Fruit fly (Drosophila melanogaster): ENCODE measurements around the gene comt.

Gene comt

dm6 chrX:13253062-13253724 lies 5.6 kb upstream of the comt start (continued):
- TF ChIP-seq CG7745 (tag; optimal IDR thresholded peaks at IDR 0.05) (no peak), oc (tag; optimal IDR thresholded peaks at IDR 0.05) (no peak), CG30020 (tag; optimal IDR thresholded peaks at IDR 0.05) (no peak), YL-1 (GFP tag; optimal IDR thresholded peaks at IDR 0.05) (no peak), ind (GFP tag; optimal IDR thresholded peaks at IDR 0.05) (peak; percentile 40), H2.0 (GFP tag; IDR thresholded peaks at IDR 0.05) (peak; percentile 61), kay (GFP tag; optimal IDR thresholded peaks at IDR 0.05) (no peak), Fer2 (tag; optimal IDR thresholded peaks at IDR 0.05) (no peak), cato (GFP tag; optimal IDR thresholded peaks at IDR 0.05; ENCODE audit: borderline replicate concordance) (peak; percentile 0), Dref (GFP tag; IDR thresholded peaks at IDR 0.05) (no peak), HLH4C (GFP tag; IDR thresholded peaks at IDR 0.05; ENCODE audit: partially characterized antibody) (no peak), CG31365 (tag; optimal IDR thresholded peaks at IDR 0.05) (no peak), CHES-1-like (GFP tag; optimal IDR thresholded peaks at IDR 0.05) (peak; percentile 40), CG11696 (GFP tag; IDR thresholded peaks at IDR 0.05) (no peak), CG10654 (GFP tag; optimal IDR thresholded peaks at IDR 0.05) (no peak), CG3163 (GFP tag; optimal IDR thresholded peaks at IDR 0.05) (peak; percentile 8), CG3065 (GFP tag; optimal IDR thresholded peaks at IDR 0.05) (no peak), Neu2 (GFP tag; optimal IDR thresholded peaks at IDR 0.05; ENCODE audit: borderline replicate concordance) (no peak), tgo (GFP tag; IDR thresholded peaks at IDR 0.05) (peak; percentile 57; the same call in 2 of the 3 replicates), CG6272 (GFP tag; IDR thresholded peaks at IDR 0.05) (peak; percentile 18; the same call in 1 of the 2 replicates), Drgx (GFP tag; IDR thresholded peaks at IDR 0.05) (peak; percentile 7), Dfd (GFP tag; optimal IDR thresholded peaks at IDR 0.05) (no peak), HLH54F (GFP tag; optimal IDR thresholded peaks at IDR 0.05) (peak; percentile 44), CG12744 (GFP tag; optimal IDR thresholded peaks at IDR 0.05) (no peak), CG14710 (tag; optimal IDR thresholded peaks at IDR 0.05) (peak; percentile 23), sr (GFP tag; IDR thresholded peaks at IDR 0.05) (no peak), ttk (GFP tag; IDR thresholded peaks at IDR 0.05) (peak; percentile 58), BtbVII (GFP tag; optimal IDR thresholded peaks at IDR 0.05) (no peak), CG11247 (GFP tag; IDR thresholded peaks at IDR 0.05) (peak; percentile 25; the same call in 1 of the 2 replicates), CG7839 (tag; optimal IDR thresholded peaks at IDR 0.05) (peak; percentile 51), br (optimal IDR thresholded peaks at IDR 0.05) (no peak), Side (GFP tag; optimal IDR thresholded peaks at IDR 0.05) (no peak), CkIIα-i1 (GFP tag; IDR thresholded peaks at IDR 0.05) (no peak), Stat92E (GFP tag; optimal IDR thresholded peaks at IDR 0.05) (no peak), Ptx1 (GFP tag; IDR thresholded peaks at IDR 0.05) (peak; percentile 77), Hand (GFP tag; optimal IDR thresholded peaks at IDR 0.05) (no peak), ERR (GFP tag; optimal IDR thresholded peaks at IDR 0.05) (no peak), Ets97D (GFP tag; optimal IDR thresholded peaks at IDR 0.05) (no peak), bab2 (GFP tag; optimal IDR thresholded peaks at IDR 0.05) (peak; percentile 42), Chrac-16 (GFP tag; optimal IDR thresholded peaks at IDR 0.05) (no peak), CG11695 (GFP tag; IDR thresholded peaks at IDR 0.05) (peak; percentile 57; the same call in 1 of the 3 replicates), CG1647 (GFP tag; optimal IDR thresholded peaks at IDR 0.05) (no peak), disco-r (GFP tag; optimal IDR thresholded peaks at IDR 0.05) (no peak), gcm2 (GFP tag; optimal IDR thresholded peaks at IDR 0.05) (no peak), CG31441 (GFP tag; IDR thresholded peaks at IDR 0.05) (peak; percentile 69; the same call in 1 of the 2 replicates), CG42726 (GFP tag; IDR thresholded peaks at IDR 0.05; ENCODE audit: partially characterized antibody) (no peak), CG9609 (GFP tag; optimal IDR thresholded peaks at IDR 0.05) (peak; percentile 35), esg (GFP tag; conservative IDR thresholded peaks at IDR 0.05) (peak; percentile 28; the same call in 1 of the 2 replicates), CG12071 (GFP tag; optimal IDR thresholded peaks at IDR 0.05) (no peak), Hmx (GFP tag; optimal IDR thresholded peaks at IDR 0.05) (no peak), CG1529 (GFP tag; optimal IDR thresholded peaks at IDR 0.05) (no peak)
